Worm (Caenorhabditis elegans): ENCODE data around the gene nhr-225.
A peak's percentile ranks its signal among the peaks of the same experiment; 100 is the strongest.

DNA sequence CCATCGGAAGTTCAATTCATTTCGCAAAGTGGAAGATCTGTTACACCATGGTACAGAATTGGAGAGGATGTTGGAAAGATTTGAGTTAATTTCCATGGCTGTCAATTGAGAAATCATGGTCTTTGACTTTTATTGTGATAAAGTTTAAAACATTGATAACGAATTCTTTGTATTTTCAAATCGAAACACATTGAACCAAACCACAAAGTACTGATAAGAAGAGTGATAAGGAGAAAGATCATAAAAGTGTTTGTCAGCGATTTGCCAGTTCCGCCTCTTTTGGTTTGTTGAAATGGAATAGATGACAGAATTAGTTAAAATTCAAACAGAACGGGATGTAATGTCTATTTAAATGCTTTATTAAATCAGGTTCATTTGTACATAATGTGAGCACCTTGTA lies 36.9 kb upstream of the nhr-225 start:
- no peak for TF ChIP-seq alr-1 (tag; optimal IDR thresholded peaks at IDR 0.05; ENCODE audit: borderline replicate concordance)
- TF ChIP-seq elt-3 (tag; optimal IDR thresholded peaks at IDR 0.05) = peak in 1 of 6 experiments; percentile 25
- TF ChIP-seq nhr-12 (tag; optimal IDR thresholded peaks at IDR 0.05) = no peak
- TF ChIP-seq fkh-10 (GFP tag; optimal IDR thresholded peaks at IDR 0.05) = no peak
- TF ChIP-seq ama-1 (optimal IDR thresholded peaks at IDR 0.05) = no peak

Data from whole organism, L1 larva.